Fruit fly (Drosophila melanogaster) whole organism, embryonic: ENCODE results near the gene nod.

ENCODE experiments used
- Abd-B ChIP-seq: fragments of 200-800 bp; sonication (Bioruptor generic); optimal IDR thresholded peaks from 2 replicates; lab custom pipeline; 2018; ENCODE audit warnings: missing biosample characterization, mild to moderate bottlenecking, missing genetic modification characterization, moderate library complexity
- Atf3 ChIP-seq: fragments of 200-800 bp; sonication (Bioruptor generic); optimal IDR thresholded peaks from 3 replicates; lab custom pipeline; 2016; ENCODE audit warnings: missing biosample characterization, missing genetic modification characterization
- Bdp1 ChIP-seq: fragments of 200-800 bp; sonication (Bioruptor generic); optimal IDR thresholded peaks from 3 replicates; lab custom pipeline; 2016; ENCODE audit warnings: missing biosample characterization, missing genetic modification characterization
- CG10147 ChIP-seq: fragments of 200-800 bp; sonication (Bioruptor generic); optimal IDR thresholded peaks from 2 replicates; lab custom pipeline; 2019; ENCODE audit warnings: missing biosample characterization, mild to moderate bottlenecking, missing genetic modification characterization, moderate library complexity
- CG10274 ChIP-seq: fragments of 200-800 bp; sonication (Bioruptor generic); optimal IDR thresholded peaks from 3 replicates; lab custom pipeline; 2017; ENCODE audit warnings: missing biosample characterization, mild to moderate bottlenecking, missing genetic modification characterization
- CG1603 ChIP-seq: fragments of 200-800 bp; sonication (Bioruptor generic); optimal IDR thresholded peaks from 2 replicates; lab custom pipeline; 2019; ENCODE audit warnings: missing biosample characterization, mild to moderate bottlenecking, missing genetic modification characterization, moderate library complexity
- CG17912 ChIP-seq: fragments of 200-800 bp; sonication (Bioruptor generic); optimal IDR thresholded peaks from 2 replicates; lab custom pipeline; 2018; ENCODE audit warnings: missing biosample characterization, mild to moderate bottlenecking, missing genetic modification characterization
- CG2199 ChIP-seq: fragments of 200-800 bp; sonication (Bioruptor generic); IDR thresholded peaks from 3 replicates; pipeline ENCODE4 v1.3.6; 2022; ENCODE audit warnings: missing biosample characterization, missing genetic modification characterization
- CG4730 ChIP-seq: fragments of 200-800 bp; sonication (Bioruptor generic); IDR thresholded peaks from 2 replicates; pipeline ENCODE4 v1.3.6; 2022; ENCODE audit warnings: missing biosample characterization, missing genetic modification characterization
- CG7372 ChIP-seq: fragments of 200-800 bp; sonication (Bioruptor generic); IDR thresholded peaks from 2 replicates; pipeline ENCODE4 v1.3.6; 2022; ENCODE audit warnings: missing biosample characterization, missing genetic modification characterization
- CG7963 ChIP-seq: fragments of 200-800 bp; sonication (Bioruptor generic); IDR thresholded peaks from 3 replicates; pipeline ENCODE4 v1.3.6; 2022; ENCODE audit warnings: missing biosample characterization, missing genetic modification characterization; ENCODE audit not compliant: partially characterized antibody
- CG8478 ChIP-seq: fragments of >200 bp; optimal IDR thresholded peaks from 2 replicates; lab custom pipeline; 2018
- CG9876 ChIP-seq: fragments of 200-800 bp; sonication (Bioruptor generic); optimal IDR thresholded peaks from 2 replicates; lab custom pipeline; 2016; ENCODE audit warnings: missing biosample characterization, missing genetic modification characterization
- CkIIα-i1 ChIP-seq: fragments of 200-800 bp; sonication (Bioruptor generic); IDR thresholded peaks from 2 replicates; pipeline ENCODE4 v1.3.6; 2022; ENCODE audit warnings: missing biosample characterization, missing genetic modification characterization
- Doc2 ChIP-seq: fragments of 200-800 bp; sonication (Bioruptor generic); IDR thresholded peaks from 2 replicates; pipeline ENCODE4 v1.3.6; 2022; ENCODE audit warnings: missing biosample characterization, missing genetic modification characterization
- Drgx ChIP-seq: fragments of 200-800 bp; sonication (Bioruptor generic); IDR thresholded peaks from 2 replicates; pipeline ENCODE4 v1.3.6; 2022; ENCODE audit warnings: missing biosample characterization, missing genetic modification characterization
- Eip74EF ChIP-seq, 2 experiments: fragments of 200-800 bp in 1 of 2; fragments of >200 bp in 1 of 2; sonication (Bioruptor generic) in 1 of 2; optimal IDR thresholded peaks; 2 replicates each; lab custom pipeline; 2017 to 2019; ENCODE audit warnings: missing biosample characterization in 2 of 2, missing genetic modification characterization in 2 of 2, mild to moderate bottlenecking in 1 of 2, moderate library complexity in 1 of 2
- Ets97D ChIP-seq: fragments of 200-800 bp; sonication (Bioruptor generic); optimal IDR thresholded peaks from 3 replicates; lab custom pipeline; 2016; ENCODE audit warnings: missing biosample characterization, missing genetic modification characterization
- GATAe ChIP-seq: fragments of 200-800 bp; sonication (Bioruptor generic); conservative IDR thresholded peaks from 2 replicates; pipeline ENCODE4 v1.3.6; 2022; ENCODE audit warnings: missing biosample characterization, missing genetic modification characterization
- Hmx ChIP-seq: fragments of 200-800 bp; sonication (Bioruptor generic); optimal IDR thresholded peaks from 2 replicates; lab custom pipeline; 2016; ENCODE audit warnings: missing biosample characterization, missing genetic modification characterization
- Med ChIP-seq: fragments of 200-800 bp; sonication (Bioruptor generic); peaks from one replicate; lab custom pipeline; 2016; ENCODE audit warnings: missing biosample characterization, missing genetic modification characterization, mild to moderate bottlenecking, inconsistent platforms, moderate library complexity
- Meics ChIP-seq: fragments of 200-800 bp; sonication (Bioruptor generic); optimal IDR thresholded peaks from 2 replicates; lab custom pipeline; 2017; ENCODE audit warnings: missing biosample characterization, mild to moderate bottlenecking, missing genetic modification characterization
- Nf-YA ChIP-seq: fragments of 200-800 bp; sonication (Bioruptor generic); IDR thresholded peaks from 2 replicates; pipeline ENCODE4 v1.3.6; 2022; ENCODE audit warnings: missing biosample characterization, missing genetic modification characterization
- Rfx ChIP-seq: fragments of 200-800 bp; sonication (Bioruptor generic); IDR thresholded peaks from 2 replicates; pipeline ENCODE4 v1.3.6; 2022; ENCODE audit warnings: missing biosample characterization, missing genetic modification characterization
- Trl ChIP-seq, 3 experiments: fragments of >200 bp in 2 of 3; fragments of 200-800 bp in 1 of 3; sonication (Bioruptor generic) in 1 of 3; optimal IDR thresholded peaks; 2 replicates in 1 of 3; 3 replicates in 2 of 3; lab custom pipeline; 2016 to 2017; ENCODE audit warnings: missing biosample characterization in 1 of 3, missing genetic modification characterization in 1 of 3
- bsh ChIP-seq, 2 experiments: fragments of 200-800 bp; sonication (Bioruptor generic); optimal IDR thresholded peaks; 2 replicates each; lab custom pipeline; 2017 to 2018; ENCODE audit warnings: mild to moderate bottlenecking in 2 of 2, missing biosample characterization in 2 of 2, missing genetic modification characterization in 2 of 2, moderate library complexity in 1 of 2
- caup ChIP-seq: fragments of 200-800 bp; sonication (Bioruptor generic); optimal IDR thresholded peaks from 3 replicates; lab custom pipeline; 2017; ENCODE audit warnings: missing biosample characterization, mild to moderate bottlenecking, missing genetic modification characterization, moderate library complexity; ENCODE audit not compliant: severe bottlenecking
- cwo ChIP-seq: fragments of 200-800 bp; sonication (Bioruptor generic); optimal IDR thresholded peaks from 3 replicates; lab custom pipeline; 2017; ENCODE audit warnings: missing biosample characterization, missing genetic modification characterization, mild to moderate bottlenecking, moderate library complexity, missing genetic modification reagents
- dmrt11E ChIP-seq: fragments of 200-800 bp; sonication (Bioruptor generic); optimal IDR thresholded peaks from 3 replicates; lab custom pipeline; 2018; ENCODE audit warnings: missing biosample characterization, mild to moderate bottlenecking, missing genetic modification characterization, moderate library complexity
- esg ChIP-seq: fragments of 200-800 bp; sonication (Bioruptor generic); conservative IDR thresholded peaks from 2 replicates; pipeline ENCODE4 v1.3.6; 2022; ENCODE audit warnings: missing biosample characterization, missing genetic modification characterization
- fd102C ChIP-seq: fragments of 200-800 bp; sonication (Bioruptor generic); optimal IDR thresholded peaks from 2 replicates; lab custom pipeline; 2018; ENCODE audit warnings: missing biosample characterization, mild to moderate bottlenecking, missing genetic modification characterization, moderate library complexity
- grau ChIP-seq: fragments of 200-800 bp; optimal IDR thresholded peaks from 3 replicates; lab custom pipeline; 2019; ENCODE audit warnings: missing biosample characterization, mild to moderate bottlenecking, missing genetic modification characterization, moderate library complexity
- gt ChIP-seq: fragments of 200-800 bp; sonication (Bioruptor generic); IDR thresholded peaks from 2 replicates; pipeline ENCODE4 v1.3.6; 2022; ENCODE audit warnings: missing biosample characterization, missing genetic modification characterization
- hth ChIP-seq: fragments of >200 bp; optimal IDR thresholded peaks from 2 replicates; lab custom pipeline; 2017; ENCODE audit warnings: inconsistent platforms
- lmd ChIP-seq: fragments of 200-800 bp; sonication (Bioruptor generic); IDR thresholded peaks from 2 replicates; pipeline ENCODE4 v1.3.6; 2022; ENCODE audit warnings: missing biosample characterization, missing genetic modification characterization
- mld ChIP-seq: fragments of 200-800 bp; sonication (Bioruptor generic); IDR thresholded peaks from 3 replicates; pipeline ENCODE4 v1.3.6; 2022; ENCODE audit warnings: missing biosample characterization, missing genetic modification characterization; ENCODE audit not compliant: partially characterized antibody
- nerfin-2 ChIP-seq: fragments of 200-800 bp; sonication (Bioruptor generic); IDR thresholded peaks from 2 replicates; pipeline ENCODE4 v1.3.6; 2022; ENCODE audit warnings: missing biosample characterization, missing genetic modification characterization; ENCODE audit not compliant: partially characterized antibody
- nom ChIP-seq: fragments of 200-800 bp; sonication (Bioruptor generic); optimal IDR thresholded peaks from 2 replicates; lab custom pipeline; 2017; ENCODE audit warnings: missing biosample characterization, missing genetic modification characterization, mild to moderate bottlenecking, moderate library complexity, missing genetic modification reagents
- oc ChIP-seq: fragments of 200-800 bp; sonication (Bioruptor generic); optimal IDR thresholded peaks from 2 replicates; lab custom pipeline; 2018; ENCODE audit warnings: missing biosample characterization, mild to moderate bottlenecking, missing genetic modification characterization, moderate library complexity
- otp ChIP-seq: fragments of 200-800 bp; sonication (Bioruptor generic); IDR thresholded peaks from 3 replicates; pipeline ENCODE4, ENCODE4 v1.3.6; 2022; ENCODE audit warnings: missing biosample characterization, missing genetic modification characterization
- pita ChIP-seq: fragments of 200-800 bp; sonication (Bioruptor generic); optimal IDR thresholded peaks from 2 replicates; lab custom pipeline; 2017; ENCODE audit warnings: missing biosample characterization, mild to moderate bottlenecking, missing genetic modification characterization
- pnt ChIP-seq: fragments of 200-800 bp; sonication (Bioruptor generic); optimal IDR thresholded peaks from 3 replicates; lab custom pipeline; 2016; ENCODE audit warnings: missing biosample characterization, missing genetic modification characterization
- scrt ChIP-seq: fragments of 200-800 bp; sonication (Bioruptor generic); optimal IDR thresholded peaks from 2 replicates; lab custom pipeline; 2018; ENCODE audit warnings: missing biosample characterization, mild to moderate bottlenecking, missing genetic modification characterization, moderate library complexity
- sima ChIP-seq: fragments of 200-800 bp; sonication (Bioruptor generic); optimal IDR thresholded peaks from 2 replicates; lab custom pipeline; 2016; ENCODE audit warnings: missing biosample characterization, missing genetic modification characterization
- sob ChIP-seq: fragments of 200-800 bp; sonication (Bioruptor generic); IDR thresholded peaks from 2 replicates; pipeline ENCODE4 v1.3.6; 2022; ENCODE audit warnings: missing biosample characterization, missing genetic modification characterization
- toy ChIP-seq: fragments of 200-800 bp; sonication (Bioruptor generic); IDR thresholded peaks from 2 replicates; pipeline ENCODE4 v1.3.6; 2022; ENCODE audit warnings: missing biosample characterization, missing genetic modification characterization
- vvl ChIP-seq: fragments of 200-800 bp; sonication (Bioruptor generic); IDR thresholded peaks from 2 replicates; pipeline ENCODE4 v1.3.6; 2022; ENCODE audit warnings: missing biosample characterization, missing genetic modification characterization

nod gene

DNA sequence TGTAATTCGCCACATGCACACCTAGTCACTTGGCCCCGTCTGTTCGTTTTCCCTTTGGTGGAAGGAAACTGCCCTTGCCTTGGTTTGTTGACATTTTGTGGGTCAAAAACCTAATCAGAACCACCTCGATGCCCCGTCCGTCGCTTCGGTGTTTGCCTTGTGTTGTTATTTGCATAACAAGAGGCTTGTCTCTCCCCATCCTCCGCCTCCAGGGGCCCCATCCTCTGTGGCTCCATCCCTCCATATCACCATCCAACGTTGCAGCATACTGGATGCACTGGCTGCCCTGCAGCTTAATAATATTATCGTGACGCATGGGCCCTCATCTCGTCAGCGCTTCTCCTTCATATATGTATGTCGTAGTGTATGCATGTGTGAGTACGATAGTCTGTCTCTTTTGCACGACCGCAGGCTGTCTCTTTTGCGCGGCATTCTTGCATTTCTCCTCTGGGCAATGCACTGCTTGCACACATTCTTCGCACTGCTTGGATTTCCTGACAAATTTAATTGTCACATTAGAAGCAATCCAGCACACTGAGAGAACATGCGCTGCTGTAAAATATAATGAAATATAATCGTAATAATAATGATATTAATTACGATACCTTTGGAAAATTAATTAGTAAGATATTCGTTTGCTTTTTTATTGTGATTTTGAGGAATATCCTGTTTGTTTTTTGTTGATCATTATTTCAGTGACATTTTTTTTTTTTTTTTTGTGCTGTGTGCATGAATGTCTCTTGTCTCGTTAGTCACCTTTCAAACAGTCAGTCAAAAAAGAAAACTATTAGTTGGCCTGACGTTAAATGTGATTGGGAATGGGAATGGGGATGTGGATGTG is 36.2 kb upstream of the nod start (continued):
- TF ChIP-seq CG1603 (tag; lab: Kevin White, UChicago) = no peak
- no peak for TF ChIP-seq Hmx (GFP tag; lab: Kevin White, UChicago)
- TF ChIP-seq caup = no peak
- no peak for TF ChIP-seq CG8478
- no peak for TF ChIP-seq CG17912 (GFP tag; lab: Kevin White, UChicago)

DNA sequence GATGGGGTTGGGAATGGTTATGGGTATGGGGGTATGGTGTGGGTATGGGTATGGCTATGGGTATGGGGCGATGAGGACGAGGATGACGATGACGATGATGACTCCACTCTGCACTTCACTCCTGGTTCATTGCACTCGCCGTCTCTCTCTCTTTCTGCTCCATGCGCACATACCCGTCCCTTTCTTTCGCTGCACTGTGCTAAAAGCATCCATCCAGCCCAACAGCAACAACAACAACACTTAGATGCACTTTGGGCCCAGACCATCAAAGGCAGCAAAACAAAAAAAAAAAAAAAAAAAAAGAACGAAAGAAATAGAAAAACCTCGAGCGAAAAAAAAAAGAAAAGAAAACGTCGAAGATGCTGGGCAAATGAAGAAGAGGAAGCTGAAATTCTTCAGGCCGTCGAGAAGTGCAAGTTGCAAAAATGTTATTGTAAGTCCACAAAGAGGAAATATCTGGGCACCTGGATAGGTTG is 35.6 kb upstream of the nod start:
- TF ChIP-seq gt (GFP tag; lab: Robert Waterston, UW) (no peak), sob (GFP tag; lab: Robert Waterston, UW) (no peak), CG4730 (no peak), Abd-B (no peak), nom (no peak), bsh (GFP tag; optimal IDR thresholded peaks at IDR 0.05; lab: Kevin White, UChicago) (peak in 1 of 2 experiments; percentile 56), CG2199 (GFP tag; lab: Robert Waterston, UW) (no peak), Bdp1 (GFP tag; lab: Kevin White, UChicago) (no peak), Drgx (GFP tag; lab: Robert Waterston, UW) (peak; percentile 7; the same call in 1 of the 2 replicates), toy (GFP tag; lab: Robert Waterston, UW) (no peak), GATAe (GFP tag; lab: Robert Waterston, UW) (no peak)

DNA sequence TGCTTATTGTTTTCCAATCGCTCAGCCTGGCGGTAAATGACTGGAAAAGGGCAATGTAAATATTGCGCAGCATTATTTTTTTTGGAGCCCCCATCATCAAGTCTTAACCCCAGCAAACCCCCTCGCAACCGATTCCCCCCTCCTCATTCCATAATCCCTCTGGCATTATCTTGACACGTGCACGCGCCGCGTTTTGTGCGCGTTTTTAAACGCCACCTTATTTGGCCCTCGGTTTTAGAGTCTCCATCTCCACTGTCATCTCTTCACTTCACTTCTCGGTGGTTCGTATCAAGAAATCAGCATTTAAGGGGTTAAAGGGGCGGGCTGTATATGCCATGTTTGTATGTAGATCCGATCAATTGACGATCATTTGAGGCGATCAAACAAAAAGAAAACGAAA is 33.6 kb upstream of the nod start:
- TF ChIP-seq mld = no peak
- TF ChIP-seq sima (GFP tag; lab: Kevin White, UChicago) = no peak
- TF ChIP-seq hth (lab: Kevin White, UChicago) = no peak
- no peak for TF ChIP-seq Trl (optimal IDR thresholded peaks at IDR 0.05; lab: Kevin White, UChicago)
- TF ChIP-seq Trl (GFP tag; optimal IDR thresholded peaks at IDR 0.05; lab: Kevin White, UChicago) = no peak
- no peak for TF ChIP-seq Meics
- no peak for TF ChIP-seq CG7372
- no peak for TF ChIP-seq pita
- TF ChIP-seq oc (tag; lab: Kevin White, UChicago) = no peak
- TF ChIP-seq scrt (GFP tag; lab: Kevin White, UChicago) = no peak
- peak; percentile 69 for TF ChIP-seq cwo
- no peak for TF ChIP-seq Atf3 (GFP tag; lab: Kevin White, UChicago)
- no peak for TF ChIP-seq otp (GFP tag; lab: Robert Waterston, UW)
- TF ChIP-seq CkIIα-i1 = no peak
- TF ChIP-seq Eip74EF (GFP tag; optimal IDR thresholded peaks at IDR 0.05; lab: Kevin White, UChicago) = no peak
- TF ChIP-seq CG10147 = no peak
- no peak for TF ChIP-seq fd102C (GFP tag; lab: Kevin White, UChicago)
- no peak for TF ChIP-seq lmd (GFP tag; lab: Robert Waterston, UW)
- TF ChIP-seq Med (GFP tag; lab: Kevin White, UChicago) = peak; percentile 38
- no peak for TF ChIP-seq Rfx (GFP tag; lab: Robert Waterston, UW)
- TF ChIP-seq CG7963 (GFP tag; lab: Robert Waterston, UW) = no peak
- TF ChIP-seq pnt (GFP tag; lab: Kevin White, UChicago) = no peak
- no peak for TF ChIP-seq Nf-YA
- TF ChIP-seq CG10274 (GFP tag; lab: Kevin White, UChicago) = no peak
- TF ChIP-seq esg = no peak
- no peak for TF ChIP-seq CG9876 (GFP tag; lab: Kevin White, UChicago)
- TF ChIP-seq nerfin-2 (GFP tag; lab: Robert Waterston, UW) = no peak
- no peak for TF ChIP-seq Doc2 (GFP tag; lab: Robert Waterston, UW)
- 0 out of 2 replicates have a peak, but pooled peaks have one; percentile 15 for TF ChIP-seq vvl (GFP tag; lab: Robert Waterston, UW)
- no peak for TF ChIP-seq grau (tag; lab: Kevin White, UChicago)
- no peak for TF ChIP-seq dmrt11E (tag; lab: Kevin White, UChicago)
- TF ChIP-seq Ets97D (GFP tag; lab: Kevin White, UChicago) = no peak
